Worm (Caenorhabditis elegans) whole organism, L1 larva: Measurements from ENCODE around the gene nhr-184.

Experiments used
- hlh-17 ChIP-seq: fragments of 200-800 bp; sonication (Bioruptor generic); optimal IDR thresholded peaks from 2 replicates; lab custom pipeline; 2018; ENCODE audit warnings: missing genetic modification characterization, mild to moderate bottlenecking, missing compliant biosample characterization, moderate library complexity, borderline replicate concordance
- jun-1 ChIP-seq: fragments of 150-350 bp; optimal IDR thresholded peaks from 2 replicates; lab custom pipeline; 2014; ENCODE audit warnings: missing biosample characterization, missing genetic modification reagents, missing genetic modification characterization
- lin-13 ChIP-seq: fragments of 150-350 bp; optimal IDR thresholded peaks from 2 replicates; lab custom pipeline; 2014; ENCODE audit warnings: missing biosample characterization, missing genetic modification reagents, missing genetic modification characterization
- lin-35 ChIP-seq, 2 experiments: fragments of 150-350 bp; optimal IDR thresholded peaks; 2 replicates each; lab custom pipeline; 2014; ENCODE audit warnings: missing biosample characterization in 2 of 2, missing genetic modification characterization in 2 of 2, missing genetic modification reagents in 2 of 2
- mef-2 ChIP-seq: fragments of 150-350 bp; optimal IDR thresholded peaks from 2 replicates; lab custom pipeline; 2014; ENCODE audit warnings: missing biosample characterization, missing genetic modification characterization
- nhr-237 ChIP-seq: fragments of 150-350 bp; optimal IDR thresholded peaks from 2 replicates; lab custom pipeline; 2014; ENCODE audit warnings: missing biosample characterization, missing genetic modification characterization
- nhr-71 ChIP-seq: sonication (generic microtip); optimal IDR thresholded peaks from 2 replicates; lab custom pipeline; 2016; ENCODE audit warnings: mild to moderate bottlenecking, missing genetic modification characterization, moderate library complexity, missing compliant biosample characterization

ce11 chrV:2175242-2175641 is 39.0 kb downstream of the nhr-184 start, which contains the start of gene C45H4.18:
- TF ChIP-seq hlh-17 (GFP tag; lab: Kevin White, UChicago) (no peak), lin-35 (GFP tag; optimal IDR thresholded peaks at IDR 0.05; lab: Kevin White, UChicago) (no peak), mef-2 (tag; lab: Kevin White, UChicago) (no peak), lin-13 (GFP tag; lab: Kevin White, UChicago) (no peak), nhr-237 (tag; lab: Kevin White, UChicago) (no peak), nhr-71 (no peak), jun-1 (tag; lab: Kevin White, UChicago) (no peak)
